Fruit fly (Drosophila melanogaster) whole organism, embryonic: Measurements from ENCODE around the gene bumpel.

Experiments used
- Abd-B ChIP-seq: fragments of 200-800 bp; sonication (Bioruptor generic); optimal IDR thresholded peaks from 2 replicates; lab custom pipeline; 2018; ENCODE audit warnings: missing biosample characterization, mild to moderate bottlenecking, missing genetic modification characterization, moderate library complexity
- Adf1 ChIP-seq: fragments of 200-800 bp; sonication (Bioruptor generic); IDR thresholded peaks from 2 replicates; pipeline ENCODE4 v1.3.6; 2022; ENCODE audit warnings: missing biosample characterization, missing genetic modification characterization
- Asciz ChIP-seq: fragments of 200-800 bp; sonication (Bioruptor generic); optimal IDR thresholded peaks from 2 replicates; lab custom pipeline; 2017; ENCODE audit warnings: missing biosample characterization, mild to moderate bottlenecking, missing genetic modification characterization, missing genetic modification reagents
- Blimp-1 ChIP-seq: fragments of 200-800 bp; sonication (Bioruptor generic); optimal IDR thresholded peaks from 3 replicates; lab custom pipeline; 2018; ENCODE audit warnings: missing biosample characterization, missing genetic modification characterization, mild to moderate bottlenecking, moderate library complexity, missing genetic modification reagents
- CG10209 ChIP-seq: fragments of 200-800 bp; sonication (Bioruptor generic); optimal IDR thresholded peaks from 3 replicates; lab custom pipeline; 2017; ENCODE audit warnings: missing biosample characterization, mild to moderate bottlenecking, missing genetic modification characterization, missing genetic modification reagents
- CG10959 ChIP-seq: fragments of 200-800 bp; sonication (Bioruptor generic); IDR thresholded peaks from 2 replicates; pipeline ENCODE4 v1.3.6; 2022; ENCODE audit warnings: missing biosample characterization, missing genetic modification characterization
- CG12071 ChIP-seq: fragments of 200-800 bp; sonication (Bioruptor generic); optimal IDR thresholded peaks from 3 replicates; lab custom pipeline; 2018; ENCODE audit warnings: missing biosample characterization, mild to moderate bottlenecking, missing genetic modification characterization
- CG1233 ChIP-seq: fragments of 200-800 bp; sonication (Bioruptor generic); optimal IDR thresholded peaks from 4 replicates; lab custom pipeline; 2018; ENCODE audit warnings: missing biosample characterization, mild to moderate bottlenecking, missing genetic modification characterization
- CG15696 ChIP-seq: fragments of 200-800 bp; sonication (Bioruptor generic); optimal IDR thresholded peaks from 2 replicates; lab custom pipeline; 2019; ENCODE audit warnings: missing biosample characterization, mild to moderate bottlenecking, missing genetic modification characterization, moderate library complexity
- CG17328 ChIP-seq: fragments of 200-800 bp; sonication (Bioruptor generic); IDR thresholded peaks from 2 replicates; pipeline ENCODE4 v1.3.6; 2022; ENCODE audit warnings: missing biosample characterization, missing genetic modification characterization
- CG2199 ChIP-seq: fragments of 200-800 bp; sonication (Bioruptor generic); IDR thresholded peaks from 3 replicates; pipeline ENCODE4 v1.3.6; 2022; ENCODE audit warnings: missing biosample characterization, missing genetic modification characterization
- CG2202 ChIP-seq: fragments of 200-800 bp; sonication (Bioruptor generic); optimal IDR thresholded peaks from 2 replicates; lab custom pipeline; 2018; ENCODE audit warnings: missing biosample characterization, mild to moderate bottlenecking, missing genetic modification characterization
- CG2712 ChIP-seq: fragments of 200-800 bp; optimal IDR thresholded peaks from 3 replicates; lab custom pipeline; 2019; ENCODE audit warnings: missing biosample characterization, mild to moderate bottlenecking, missing genetic modification characterization, moderate library complexity
- CG32532 ChIP-seq: fragments of 200-800 bp; sonication (Bioruptor generic); IDR thresholded peaks from 2 replicates; pipeline ENCODE4 v1.3.6; 2022; ENCODE audit warnings: missing biosample characterization, missing genetic modification characterization
- CG3407 ChIP-seq: fragments of 200-800 bp; sonication (Bioruptor generic); optimal IDR thresholded peaks from 2 replicates; lab custom pipeline; 2018; ENCODE audit warnings: missing biosample characterization, mild to moderate bottlenecking, missing genetic modification characterization
- CG6254 ChIP-seq: fragments of 200-800 bp; sonication (Bioruptor generic); optimal IDR thresholded peaks from 3 replicates; lab custom pipeline; 2017; ENCODE audit warnings: mild to moderate bottlenecking, missing biosample characterization, missing genetic modification reagents, missing genetic modification characterization
- CG7786 ChIP-seq: fragments of 200-800 bp; sonication (Bioruptor generic); optimal IDR thresholded peaks from 2 replicates; lab custom pipeline; 2016; ENCODE audit warnings: missing biosample characterization, missing genetic modification characterization
- CG9215 ChIP-seq: fragments of 200-800 bp; sonication (Bioruptor generic); IDR thresholded peaks from 2 replicates; pipeline ENCODE4 v1.3.6; 2022; ENCODE audit warnings: missing biosample characterization, missing genetic modification characterization
- CoRest ChIP-seq: fragments of 200-800 bp; sonication (Bioruptor generic); optimal IDR thresholded peaks from 3 replicates; lab custom pipeline; 2018; ENCODE audit warnings: missing biosample characterization, mild to moderate bottlenecking, missing genetic modification characterization, moderate library complexity
- D19B ChIP-seq: fragments of 200-800 bp; sonication (Bioruptor generic); optimal IDR thresholded peaks from 2 replicates; lab custom pipeline; 2017; ENCODE audit warnings: missing biosample characterization, mild to moderate bottlenecking, missing genetic modification characterization
- Deaf1 ChIP-seq: fragments of 200-800 bp; optimal IDR thresholded peaks from 3 replicates; lab custom pipeline; 2019; ENCODE audit warnings: missing biosample characterization, mild to moderate bottlenecking, missing genetic modification characterization, moderate library complexity
- Ets65A ChIP-seq: fragments of 200-800 bp; sonication (Bioruptor generic); peaks from one replicate; lab custom pipeline; 2016; ENCODE audit warnings: missing biosample characterization, missing genetic modification characterization
- Hmx ChIP-seq: fragments of 200-800 bp; sonication (Bioruptor generic); optimal IDR thresholded peaks from 2 replicates; lab custom pipeline; 2016; ENCODE audit warnings: missing biosample characterization, missing genetic modification characterization
- Hr3 ChIP-seq: fragments of 200-800 bp; sonication (Bioruptor generic); optimal IDR thresholded peaks from 3 replicates; lab custom pipeline; 2016; ENCODE audit warnings: missing biosample characterization, missing genetic modification characterization
- Hr51 ChIP-seq, 2 experiments: fragments of 200-800 bp; sonication (Bioruptor generic); optimal IDR thresholded peaks; 2 replicates in 1 of 2; 3 replicates in 1 of 2; lab custom pipeline; 2016 to 2018; ENCODE audit warnings: missing biosample characterization in 2 of 2, missing genetic modification characterization in 2 of 2, mild to moderate bottlenecking in 1 of 2, moderate library complexity in 1 of 2
- Mes4 ChIP-seq: fragments of 200-800 bp; sonication (Bioruptor generic); optimal IDR thresholded peaks from 2 replicates; lab custom pipeline; 2016; ENCODE audit warnings: missing biosample characterization, missing genetic modification characterization
- Mrtf ChIP-seq: fragments of 200-800 bp; sonication (Bioruptor generic); IDR thresholded peaks from 3 replicates; pipeline ENCODE4 v1.3.6; 2022; ENCODE audit warnings: missing biosample characterization, missing genetic modification characterization
- Nf-YB ChIP-seq: fragments of 200-800 bp; sonication (Bioruptor generic); optimal IDR thresholded peaks from 3 replicates; lab custom pipeline; 2019; ENCODE audit warnings: missing biosample characterization, mild to moderate bottlenecking, missing genetic modification characterization, moderate library complexity
- Nf-YC ChIP-seq: fragments of 200-800 bp; optimal IDR thresholded peaks from 3 replicates; lab custom pipeline; 2019; ENCODE audit warnings: missing biosample characterization, mild to moderate bottlenecking, missing genetic modification characterization, moderate library complexity
- Oli ChIP-seq: fragments of 200-800 bp; sonication (Bioruptor generic); optimal IDR thresholded peaks from 2 replicates; lab custom pipeline; 2018; ENCODE audit warnings: missing biosample characterization, mild to moderate bottlenecking, missing genetic modification characterization, moderate library complexity
- Spps ChIP-seq: fragments of 200-800 bp; sonication (Bioruptor generic); optimal IDR thresholded peaks from 2 replicates; lab custom pipeline; 2018; ENCODE audit warnings: missing biosample characterization, mild to moderate bottlenecking, missing genetic modification characterization
- az2 ChIP-seq: fragments of 200-800 bp; sonication (Bioruptor generic); optimal IDR thresholded peaks from 3 replicates; lab custom pipeline; 2016; ENCODE audit warnings: missing biosample characterization, missing genetic modification characterization
- cg ChIP-seq: fragments of 200-800 bp; sonication (Bioruptor generic); optimal IDR thresholded peaks from 3 replicates; lab custom pipeline; 2019; ENCODE audit warnings: missing biosample characterization, mild to moderate bottlenecking, missing genetic modification characterization, moderate library complexity
- chm ChIP-seq: fragments of 200-800 bp; sonication (Bioruptor generic); IDR thresholded peaks from 2 replicates; pipeline ENCODE4 v1.3.6; 2022; ENCODE audit warnings: missing biosample characterization, missing genetic modification characterization
- cwo ChIP-seq: fragments of 200-800 bp; sonication (Bioruptor generic); optimal IDR thresholded peaks from 3 replicates; lab custom pipeline; 2017; ENCODE audit warnings: missing biosample characterization, missing genetic modification characterization, mild to moderate bottlenecking, moderate library complexity, missing genetic modification reagents
- fd96Cb ChIP-seq: fragments of 200-800 bp; sonication (Bioruptor generic); optimal IDR thresholded peaks from 2 replicates; lab custom pipeline; 2018; ENCODE audit warnings: missing biosample characterization, mild to moderate bottlenecking, missing genetic modification characterization, moderate library complexity
- gsb-n ChIP-seq: fragments of 200-800 bp; sonication (Bioruptor generic); optimal IDR thresholded peaks from 3 replicates; lab custom pipeline; 2018; ENCODE audit warnings: missing biosample characterization, mild to moderate bottlenecking, missing genetic modification characterization
- nerfin-1 ChIP-seq: fragments of 200-800 bp; sonication (Bioruptor generic); optimal IDR thresholded peaks from 3 replicates; lab custom pipeline; 2019; ENCODE audit warnings: missing biosample characterization, mild to moderate bottlenecking, missing genetic modification characterization, moderate library complexity
- nmo ChIP-seq: fragments of 200-800 bp; sonication (Bioruptor generic); optimal IDR thresholded peaks from 2 replicates; lab custom pipeline; 2018; ENCODE audit warnings: missing biosample characterization, mild to moderate bottlenecking, missing genetic modification characterization, moderate library complexity
- p53 ChIP-seq: fragments of 200-800 bp; sonication (Bioruptor generic); optimal IDR thresholded peaks from 2 replicates; lab custom pipeline; 2016; ENCODE audit warnings: missing biosample characterization, missing genetic modification characterization
- pros ChIP-seq: fragments of 200-800 bp; sonication (Bioruptor generic); optimal IDR thresholded peaks from 3 replicates; lab custom pipeline; 2019; ENCODE audit warnings: missing biosample characterization, mild to moderate bottlenecking, missing genetic modification characterization, moderate library complexity
- sens ChIP-seq: fragments of 200-800 bp; sonication (Bioruptor generic); peaks from one replicate; lab custom pipeline; 2016; ENCODE audit warnings: missing biosample characterization, missing genetic modification characterization
- seq ChIP-seq: fragments of 200-800 bp; sonication (Bioruptor generic); IDR thresholded peaks from 2 replicates; pipeline ENCODE4 v1.3.6; 2022; ENCODE audit warnings: missing biosample characterization, missing genetic modification characterization
- sim ChIP-seq: fragments of 200-800 bp; sonication (Bioruptor generic); IDR thresholded peaks from 2 replicates; pipeline ENCODE4 v1.3.6; 2022; ENCODE audit warnings: missing biosample characterization, missing genetic modification characterization
- tin ChIP-seq: fragments of 200-800 bp; sonication (Bioruptor generic); optimal IDR thresholded peaks from 3 replicates; lab custom pipeline; 2016; ENCODE audit warnings: missing biosample characterization, missing genetic modification characterization
- vvl ChIP-seq: fragments of 200-800 bp; sonication (Bioruptor generic); IDR thresholded peaks from 2 replicates; pipeline ENCODE4 v1.3.6; 2022; ENCODE audit warnings: missing biosample characterization, missing genetic modification characterization
- z ChIP-seq: fragments of 200-800 bp; sonication (Bioruptor generic); IDR thresholded peaks from 3 replicates; pipeline ENCODE4 v1.3.6; 2022; ENCODE audit warnings: missing biosample characterization, missing genetic modification characterization
- zfh1 ChIP-seq: fragments of 200-800 bp; sonication (Bioruptor generic); IDR thresholded peaks from 3 replicates; pipeline ENCODE4 v1.3.6; 2022; ENCODE audit warnings: missing biosample characterization, missing genetic modification characterization

The bumpel gene

dm6 chr3R:11370805-11371204 lies 47.7 kb downstream of the bumpel start:
- TF ChIP-seq Hr51 (GFP tag; optimal IDR thresholded peaks at IDR 0.05; lab: Kevin White, UChicago): no peak
- TF ChIP-seq z: peak; percentile 70
- peak; percentile 70 for TF ChIP-seq Deaf1 (tag; lab: Kevin White, UChicago)
- TF ChIP-seq Nf-YB (GFP tag; lab: Kevin White, UChicago): peak; percentile 85
- peak; percentile 34; the same call in 1 of the 2 replicates for TF ChIP-seq seq (GFP tag; lab: Robert Waterston, UW)
- peak; percentile 54 for TF ChIP-seq cg (GFP tag; lab: Kevin White, UChicago)
- TF ChIP-seq nmo (GFP tag; lab: Kevin White, UChicago): no peak
- peak; percentile 91 for TF ChIP-seq Nf-YC (tag; lab: Kevin White, UChicago)
- peak; percentile 31; the same call in 1 of the 2 replicates for TF ChIP-seq Adf1 (GFP tag; lab: Robert Waterston, UW)
- TF ChIP-seq CG12071 (GFP tag; lab: Kevin White, UChicago): no peak
- no peak for TF ChIP-seq tin (GFP tag; lab: Kevin White, UChicago)
- TF ChIP-seq, all 482 proteins: peak for 7

dm6 chr3R:11370333-11370732 lies 48.1 kb downstream of the bumpel start:
- 0 out of 3 replicates have a peak, but pooled peaks have one; percentile 32 for TF ChIP-seq CG2199 (GFP tag; lab: Robert Waterston, UW)
- TF ChIP-seq p53: no peak
- peak; percentile 97 for TF ChIP-seq pros
- TF ChIP-seq nerfin-1: peak; percentile 75
- TF ChIP-seq CG9215 (GFP tag; lab: Robert Waterston, UW): no peak

dm6 chr3R:11368766-11369165 lies 49.7 kb downstream of the bumpel start:
- TF ChIP-seq CG10209 (GFP tag; lab: Kevin White, UChicago) (peak; percentile 49), CG1233 (GFP tag; lab: Kevin White, UChicago) (peak; percentile 45), Ets65A (GFP tag; lab: Kevin White, UChicago) (peak; percentile 83), Mes4 (peak; percentile 9), vvl (0 out of 2 replicates have a peak, but pooled peaks have one; percentile 13), CG2202 (tag; lab: Kevin White, UChicago) (peak; percentile 26), Abd-B (peak; percentile 45), CG6254 (GFP tag; lab: Kevin White, UChicago) (peak; percentile 48), Oli (tag; lab: Kevin White, UChicago) (peak; percentile 36), cwo (GFP tag; lab: Kevin White, UChicago) (no peak), CG32532 (GFP tag; lab: Robert Waterston, UW) (no peak), D19B (GFP tag; lab: Kevin White, UChicago) (no peak), Blimp-1 (GFP tag; lab: Kevin White, UChicago) (peak; percentile 49), CG3407 (GFP tag; lab: Kevin White, UChicago) (peak; percentile 12), CG2712 (tag; lab: Kevin White, UChicago) (peak; percentile 86), az2 (GFP tag; lab: Kevin White, UChicago) (peak; percentile 40), sim (GFP tag; lab: Robert Waterston, UW) (0 out of 2 replicates have a peak, but pooled peaks have one; percentile 39), Hmx (GFP tag; lab: Kevin White, UChicago) (no peak), CG17328 (GFP tag; lab: Robert Waterston, UW) (peak; percentile 32), Spps (peak; percentile 49), CoRest (tag; lab: Kevin White, UChicago) (peak; percentile 53), CG10959 (GFP tag; lab: Robert Waterston, UW) (peak; percentile 60; the same call in 1 of the 2 replicates), Asciz (GFP tag; lab: Kevin White, UChicago) (no peak), Mrtf (GFP tag; lab: Robert Waterston, UW) (no peak), chm (GFP tag; lab: Robert Waterston, UW) (no peak), zfh1 (GFP tag; lab: Robert Waterston, UW) (peak; percentile 72), gsb-n (tag; lab: Kevin White, UChicago) (peak; percentile 75), fd96Cb (tag; lab: Kevin White, UChicago) (peak; percentile 54), Hr3 (peak; percentile 11), CG7786 (GFP tag; lab: Kevin White, UChicago) (peak; percentile 17), CG15696 (peak; percentile 92), sens (GFP tag; lab: Kevin White, UChicago) (peak; percentile 97)
